Worm (Caenorhabditis elegans): ENCODE results near the gene srx-66.

ce11 chrV:3877242-3877641, 42.1 kb upstream of the srx-66 start:
- TF ChIP-seq C17E4.6 (GFP tag; IDR thresholded peaks at IDR 0.05) (no peak), hrde-1 (tag; optimal IDR thresholded peaks at IDR 0.05; ENCODE audit: borderline replicate concordance) (no peak), Y95B8A.8 (GFP tag; IDR thresholded peaks at IDR 0.05) (no peak), him-1 (tag; optimal IDR thresholded peaks at IDR 0.05) (no peak), ztf-22 (GFP tag; optimal IDR thresholded peaks at IDR 0.05) (no peak), bed-2 (GFP tag; IDR thresholded peaks at IDR 0.05) (no peak), nfya-1 (tag; optimal IDR thresholded peaks at IDR 0.05; ENCODE audit: borderline replicate concordance, insufficient read depth) (no peak), K11D2.4 (GFP tag; IDR thresholded peaks at IDR 0.05) (no peak), pha-4 (tag; optimal IDR thresholded peaks at IDR 0.05) (no peak), hlh-12 (tag; optimal IDR thresholded peaks at IDR 0.05) (no peak), mel-28 (tag; optimal IDR thresholded peaks at IDR 0.05; ENCODE audit: borderline replicate concordance) (no peak), dpl-1 (GFP tag; optimal IDR thresholded peaks at IDR 0.05) (no peak), lsy-27 (tag; optimal IDR thresholded peaks at IDR 0.05; ENCODE audit: borderline replicate concordance, insufficient read depth) (no peak)

Measured in whole organism, young adult.